Worm (Caenorhabditis elegans): ENCODE data around the gene col-150.

Gene col-150

DNA sequence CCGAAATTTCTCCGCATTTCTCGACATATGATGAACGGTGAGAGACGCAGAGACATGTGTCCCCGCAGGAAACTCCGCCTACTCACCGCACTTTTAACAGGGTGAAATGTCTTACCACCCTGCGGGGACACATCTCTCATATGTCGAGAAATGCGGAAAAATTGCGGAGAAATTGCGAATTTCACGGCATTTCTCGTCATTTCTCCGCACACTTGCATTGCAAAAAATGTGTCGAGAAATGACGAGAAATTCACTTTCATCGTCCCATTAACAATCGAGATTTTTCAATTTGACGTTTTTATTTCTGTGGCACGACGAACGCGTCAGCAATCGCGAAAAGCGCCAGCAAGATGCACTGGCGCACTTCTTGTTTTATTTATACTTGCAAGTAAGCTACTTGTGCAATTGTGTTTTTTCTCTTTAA lies 47.5 kb upstream of the col-150 start, which contains the start of gene K07C5.13 (continued):
- TF ChIP-seq blmp-1 (tag; optimal IDR thresholded peaks at IDR 0.05) (peak; percentile 61), irx-1 (tag; optimal IDR thresholded peaks at IDR 0.05) (peak; percentile 79), xbp-1 (tag; optimal IDR thresholded peaks at IDR 0.05) (peak; percentile 80), grh-1 (GFP tag; IDR thresholded peaks at IDR 0.05) (peak; percentile 89), unc-86 (tag; optimal IDR thresholded peaks at IDR 0.05) (peak; percentile 72), mep-1 (tag; optimal IDR thresholded peaks at IDR 0.05) (peak; percentile 16), fkh-4 (tag; optimal IDR thresholded peaks at IDR 0.05; ENCODE audit: borderline replicate concordance) (peak; percentile 55)

DNA sequence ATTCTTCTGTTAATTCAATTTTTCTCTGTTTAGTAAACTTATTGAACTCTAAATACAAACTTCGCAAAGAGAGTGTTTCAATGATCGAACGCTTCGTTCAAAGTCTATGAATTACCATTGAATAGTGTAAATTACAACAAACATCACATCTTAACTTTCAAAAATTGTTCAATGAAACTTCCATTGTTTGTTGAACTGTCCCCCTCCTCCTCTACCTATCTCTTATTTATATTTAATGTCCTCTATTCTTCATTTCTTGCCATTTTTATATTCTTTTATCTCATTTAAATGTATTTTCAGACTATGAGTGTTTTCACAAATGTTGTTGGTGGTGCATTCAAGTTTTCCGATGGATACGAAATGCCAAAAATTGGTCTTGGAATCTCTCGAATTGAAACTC lies 44.8 kb upstream of the col-150 start, which contains the start of gene K07C5.2:
TSS of gene K07C5.2 (plus strand) at position 301 of the 400 bp plus-strand sequence.
- TF ChIP-seq sup-37 (GFP tag; optimal IDR thresholded peaks at IDR 0.05) = no peak
- no peak for TF ChIP-seq rnt-1 (tag; optimal IDR thresholded peaks at IDR 0.05)
- TF ChIP-seq irx-1 (tag; optimal IDR thresholded peaks at IDR 0.05) = no peak
- no peak for TF ChIP-seq nhr-85 (tag)
- TF ChIP-seq ztf-4 (tag; optimal IDR thresholded peaks at IDR 0.05) = no peak
- TF ChIP-seq lin-35 (GFP tag; optimal IDR thresholded peaks at IDR 0.05) = no peak
- TF ChIP-seq nhr-77 (tag; optimal IDR thresholded peaks at IDR 0.05) = no peak
- TF ChIP-seq unc-30 (tag; optimal IDR thresholded peaks at IDR 0.05) = no peak
- TF ChIP-seq mab-9 (GFP tag; IDR thresholded peaks at IDR 0.05) = no peak
- TF ChIP-seq efl-1 (optimal IDR thresholded peaks at IDR 0.05) = no peak
- no peak for TF ChIP-seq efl-1 (GFP tag; optimal IDR thresholded peaks at IDR 0.05 in 1 of 2)
- TF ChIP-seq lin-14 (GFP tag; optimal IDR thresholded peaks at IDR 0.05) = no peak
- no peak for TF ChIP-seq sptf-1 (tag; optimal IDR thresholded peaks at IDR 0.05)

DNA sequence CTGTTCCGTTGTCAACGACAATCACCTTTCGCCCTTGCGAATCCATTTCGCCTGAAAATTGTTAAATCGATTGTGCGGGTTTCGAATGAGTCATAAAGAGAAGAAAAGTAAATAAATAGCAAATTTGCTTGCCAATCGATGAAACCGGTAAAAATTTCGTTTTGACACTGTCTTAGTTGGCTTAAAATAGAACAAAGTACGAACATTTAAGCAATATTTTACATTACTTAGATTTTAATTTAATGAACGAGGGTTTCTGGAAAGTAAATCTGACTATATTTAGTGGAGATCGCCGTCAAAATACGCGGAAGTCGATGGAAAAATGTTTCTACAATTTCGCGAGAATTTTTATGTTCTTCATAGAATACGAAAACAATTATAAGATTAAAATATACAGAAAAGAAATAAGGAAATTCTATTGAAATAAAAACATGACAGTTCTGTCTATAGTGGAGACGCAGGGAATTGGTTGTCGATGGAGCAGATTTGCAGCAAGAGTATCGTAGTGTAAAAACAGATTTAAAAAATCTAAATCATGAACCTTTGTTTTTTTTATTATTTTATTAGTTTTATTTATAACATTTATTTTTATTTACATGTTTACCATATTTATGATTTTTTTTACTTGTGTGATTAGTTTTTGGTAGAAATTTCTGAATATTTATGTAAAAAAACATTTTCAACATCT lies 44.0 kb upstream of the col-150 start, which contains the start of gene arx-2:
TSS of gene arx-2 (minus strand) at position 51 of the 688 bp plus-strand sequence.
- TF ChIP-seq C16A3.4 (tag; optimal IDR thresholded peaks at IDR 0.05) = peak; percentile 68
- TF ChIP-seq pax-3 (tag; optimal IDR thresholded peaks at IDR 0.05) = no peak
- peak; percentile 25 for TF ChIP-seq nhr-20 (tag; optimal IDR thresholded peaks at IDR 0.05)
- TF ChIP-seq nhr-47 (tag; optimal IDR thresholded peaks at IDR 0.05) = peak; percentile 12
- TF ChIP-seq jun-1 (tag; optimal IDR thresholded peaks at IDR 0.05) = no peak
- peak in 1 of 3 experiments; percentile 30 for TF ChIP-seq ceh-82 (tag; optimal IDR thresholded peaks at IDR 0.05)
- no peak for TF ChIP-seq irx-1 (tag; optimal IDR thresholded peaks at IDR 0.05)
- no peak for TF ChIP-seq egl-13 (tag; optimal IDR thresholded peaks at IDR 0.05)
- TF ChIP-seq swsn-7 (tag; optimal IDR thresholded peaks at IDR 0.05) = no peak
- no peak for TF ChIP-seq zip-4 (GFP tag; optimal IDR thresholded peaks at IDR 0.05)
- peak; percentile 36 for TF ChIP-seq snu-23 (GFP tag; optimal IDR thresholded peaks at IDR 0.05)
- peak; percentile 59 for TF ChIP-seq unc-130 (tag; optimal IDR thresholded peaks at IDR 0.05)
- TF ChIP-seq nhr-237 (tag; optimal IDR thresholded peaks at IDR 0.05) = no peak
- TF ChIP-seq nhr-71 (tag; optimal IDR thresholded peaks at IDR 0.05) = peak; percentile 31
- TF ChIP-seq lin-35 (GFP tag; optimal IDR thresholded peaks at IDR 0.05) = peak; percentile 32 to 39
- peak; percentile 64 for TF ChIP-seq blmp-1 (tag; optimal IDR thresholded peaks at IDR 0.05)
- peak in 1 of 3 experiments; percentile 64 for TF ChIP-seq dpl-1 (GFP tag; optimal IDR thresholded peaks at IDR 0.05)
- TF ChIP-seq lin-14 (GFP tag; optimal IDR thresholded peaks at IDR 0.05) = peak; percentile 53
- peak; percentile 16 for TF ChIP-seq nhr-85 (tag)
- peak; percentile 32 to 68 for TF ChIP-seq lsy-2 (tag; optimal IDR thresholded peaks at IDR 0.05)
- no peak for TF ChIP-seq xbp-1 (tag; optimal IDR thresholded peaks at IDR 0.05)
- TF ChIP-seq lin-13 (GFP tag; optimal IDR thresholded peaks at IDR 0.05) = peak; percentile 6
- TF ChIP-seq lin-15B (tag; optimal IDR thresholded peaks at IDR 0.05) = peak; percentile 54
- peak; percentile 16 for TF ChIP-seq rnt-1 (tag; optimal IDR thresholded peaks at IDR 0.05)
- peak; percentile 61 for TF ChIP-seq skn-1 (tag; optimal IDR thresholded peaks at IDR 0.05)
- TF ChIP-seq mep-1 (tag; optimal IDR thresholded peaks at IDR 0.05) = peak; percentile 58
- peak; percentile 40 to 44 for TF ChIP-seq efl-1 (optimal IDR thresholded peaks at IDR 0.05)
- peak; percentile 49 to 85 for TF ChIP-seq efl-1 (GFP tag; optimal IDR thresholded peaks at IDR 0.05 in 1 of 2)
- peak in 1 of 6 experiments; percentile 26 for TF ChIP-seq elt-3 (tag; optimal IDR thresholded peaks at IDR 0.05)
